Fruit fly (Drosophila melanogaster) whole organism, embryonic: Measurements from ENCODE around the gene CG9008.
A peak's percentile ranks its signal among the peaks of the same experiment; 100 is the strongest.

Experiments
- Atf-2 ChIP-seq: fragments of 200-800 bp; sonication (Bioruptor generic); optimal IDR thresholded peaks from 2 replicates; lab custom pipeline; 2016; ENCODE audit warnings: missing biosample characterization, missing genetic modification characterization
- CG10209 ChIP-seq: fragments of 200-800 bp; sonication (Bioruptor generic); optimal IDR thresholded peaks from 3 replicates; lab custom pipeline; 2017; ENCODE audit warnings: missing biosample characterization, mild to moderate bottlenecking, missing genetic modification characterization, missing genetic modification reagents
- CG11093 ChIP-seq: fragments of 200-800 bp; sonication (Bioruptor generic); IDR thresholded peaks from 3 replicates; pipeline ENCODE4 v1.3.6; 2022; ENCODE audit warnings: missing biosample characterization, missing genetic modification characterization
- CG11504 ChIP-seq: fragments of 200-800 bp; sonication (Bioruptor generic); optimal IDR thresholded peaks from 3 replicates; lab custom pipeline; 2019; ENCODE audit warnings: missing biosample characterization, mild to moderate bottlenecking, missing genetic modification characterization, moderate library complexity
- CG12104 ChIP-seq: fragments of 200-800 bp; sonication (Bioruptor generic); optimal IDR thresholded peaks from 3 replicates; lab custom pipeline; 2016; ENCODE audit warnings: missing biosample characterization, missing genetic modification characterization
- CG12219 ChIP-seq: fragments of 200-800 bp; sonication (Bioruptor generic); optimal IDR thresholded peaks from 3 replicates; lab custom pipeline; 2018; ENCODE audit warnings: missing biosample characterization, mild to moderate bottlenecking, missing genetic modification characterization
- CG12391 ChIP-seq: fragments of 200-800 bp; sonication (Bioruptor generic); optimal IDR thresholded peaks from 3 replicates; lab custom pipeline; 2018; ENCODE audit warnings: missing biosample characterization, mild to moderate bottlenecking, missing genetic modification characterization, moderate library complexity
- CG1603 ChIP-seq: fragments of 200-800 bp; sonication (Bioruptor generic); optimal IDR thresholded peaks from 2 replicates; lab custom pipeline; 2019; ENCODE audit warnings: missing biosample characterization, mild to moderate bottlenecking, missing genetic modification characterization, moderate library complexity
- CG17612 ChIP-seq: fragments of 200-800 bp; sonication (Bioruptor generic); IDR thresholded peaks from 2 replicates; pipeline ENCODE4 v1.3.6; 2022; ENCODE audit warnings: missing biosample characterization, missing genetic modification characterization
- CG1832 ChIP-seq: fragments of 200-800 bp; sonication (Bioruptor generic); optimal IDR thresholded peaks from 2 replicates; lab custom pipeline; 2017; ENCODE audit warnings: missing biosample characterization, mild to moderate bottlenecking, missing genetic modification characterization, inconsistent platforms
- CG3065 ChIP-seq: fragments of 200-800 bp; sonication (Bioruptor generic); optimal IDR thresholded peaks from 2 replicates; lab custom pipeline; 2016; ENCODE audit warnings: missing biosample characterization, missing genetic modification characterization
- CG3407 ChIP-seq: fragments of 200-800 bp; sonication (Bioruptor generic); optimal IDR thresholded peaks from 2 replicates; lab custom pipeline; 2018; ENCODE audit warnings: missing biosample characterization, mild to moderate bottlenecking, missing genetic modification characterization
- CG3838 ChIP-seq: fragments of 200-800 bp; sonication (Bioruptor generic); optimal IDR thresholded peaks from 3 replicates; lab custom pipeline; 2016; ENCODE audit warnings: missing biosample characterization, missing genetic modification characterization
- CG6654 ChIP-seq: fragments of 200-800 bp; sonication (Bioruptor generic); optimal IDR thresholded peaks from 2 replicates; lab custom pipeline; 2017; ENCODE audit warnings: missing biosample characterization, mild to moderate bottlenecking, missing genetic modification characterization
- CG6683 ChIP-seq: fragments of 200-800 bp; sonication (Bioruptor generic); optimal IDR thresholded peaks from 2 replicates; lab custom pipeline; 2017; ENCODE audit warnings: missing biosample characterization, mild to moderate bottlenecking, missing genetic modification characterization, missing genetic modification reagents
- CG6765 ChIP-seq: fragments of 200-800 bp; sonication (Bioruptor generic); optimal IDR thresholded peaks from 3 replicates; lab custom pipeline; 2017; ENCODE audit warnings: missing biosample characterization, mild to moderate bottlenecking, missing genetic modification characterization
- CG7372 ChIP-seq: fragments of 200-800 bp; sonication (Bioruptor generic); IDR thresholded peaks from 2 replicates; pipeline ENCODE4 v1.3.6; 2022; ENCODE audit warnings: missing biosample characterization, missing genetic modification characterization
- CG7745 ChIP-seq: fragments of 200-800 bp; sonication (Bioruptor generic); optimal IDR thresholded peaks from 2 replicates; lab custom pipeline; 2018; ENCODE audit warnings: missing biosample characterization, mild to moderate bottlenecking, missing genetic modification characterization, moderate library complexity
- CG8290 ChIP-seq, 3 experiments: fragments of 200-800 bp; sonication (Bioruptor generic); optimal IDR thresholded peaks; 2 replicates each; lab custom pipeline; 2016 to 2019; ENCODE audit warnings: missing biosample characterization in 3 of 3, missing genetic modification characterization in 3 of 3, mild to moderate bottlenecking in 2 of 3, moderate library complexity in 1 of 3
- CHES-1-like ChIP-seq: fragments of 200-800 bp; sonication (Bioruptor generic); optimal IDR thresholded peaks from 2 replicates; lab custom pipeline; 2016; ENCODE audit warnings: missing biosample characterization, missing genetic modification characterization
- Dbx ChIP-seq: fragments of 200-800 bp; sonication (Bioruptor generic); IDR thresholded peaks from 3 replicates; pipeline ENCODE4 v1.3.6; 2022; ENCODE audit warnings: missing biosample characterization, missing genetic modification characterization
- E2f1 ChIP-seq: fragments of 200-800 bp; sonication (Bioruptor generic); IDR thresholded peaks from 2 replicates; pipeline ENCODE4 v1.3.6; 2022; ENCODE audit warnings: missing biosample characterization, missing genetic modification characterization
- Fer1 ChIP-seq: fragments of 200-800 bp; sonication (Bioruptor generic); optimal IDR thresholded peaks from 2 replicates; lab custom pipeline; 2017; ENCODE audit warnings: missing biosample characterization, mild to moderate bottlenecking, missing genetic modification characterization
- Fer2 ChIP-seq: fragments of 200-800 bp; sonication (Bioruptor generic); optimal IDR thresholded peaks from 2 replicates; lab custom pipeline; 2018; ENCODE audit warnings: missing biosample characterization, mild to moderate bottlenecking, missing genetic modification characterization, moderate library complexity
- Hr3 ChIP-seq: fragments of 200-800 bp; sonication (Bioruptor generic); optimal IDR thresholded peaks from 3 replicates; lab custom pipeline; 2016; ENCODE audit warnings: missing biosample characterization, missing genetic modification characterization
- NC2β ChIP-seq: fragments of 200-800 bp; sonication (Bioruptor generic); optimal IDR thresholded peaks from 2 replicates; lab custom pipeline; 2016; ENCODE audit warnings: missing biosample characterization, missing genetic modification characterization
- Oaz ChIP-seq: fragments of 200-800 bp; sonication (Bioruptor generic); IDR thresholded peaks from 2 replicates; pipeline ENCODE4 v1.3.6; 2022; ENCODE audit warnings: missing biosample characterization, missing genetic modification characterization
- Ravus ChIP-seq: fragments of 200-800 bp; sonication (Bioruptor generic); IDR thresholded peaks from 2 replicates; pipeline ENCODE4 v1.3.6; 2022; ENCODE audit warnings: missing biosample characterization, missing genetic modification characterization
- Sox100B ChIP-seq: fragments of 200-800 bp; sonication (Bioruptor generic); optimal IDR thresholded peaks from 3 replicates; lab custom pipeline; 2018; ENCODE audit warnings: missing biosample characterization, mild to moderate bottlenecking, missing genetic modification characterization
- TFAM ChIP-seq: fragments of 200-800 bp; sonication (Bioruptor generic); optimal IDR thresholded peaks from 2 replicates; lab custom pipeline; 2017; ENCODE audit warnings: missing biosample characterization, missing genetic modification characterization, inconsistent platforms
- abd-A ChIP-seq: fragments of 200-800 bp; sonication (Bioruptor generic); optimal IDR thresholded peaks from 3 replicates; lab custom pipeline; 2019; ENCODE audit warnings: missing biosample characterization, mild to moderate bottlenecking, missing genetic modification characterization, moderate library complexity
- al ChIP-seq: fragments of 200-800 bp; sonication (Bioruptor generic); IDR thresholded peaks from 2 replicates; pipeline ENCODE4 v1.3.6; 2022; ENCODE audit warnings: missing biosample characterization, missing genetic modification characterization
- crc ChIP-seq: fragments of 200-800 bp; sonication (Bioruptor generic); optimal IDR thresholded peaks from 2 replicates; lab custom pipeline; 2016; ENCODE audit warnings: missing biosample characterization, missing genetic modification characterization
- dati ChIP-seq: fragments of 200-800 bp; sonication (Bioruptor generic); IDR thresholded peaks from 2 replicates; pipeline ENCODE4 v1.3.6; 2022; ENCODE audit warnings: missing biosample characterization, missing genetic modification characterization
- emc ChIP-seq: fragments of 200-800 bp; sonication (Bioruptor generic); optimal IDR thresholded peaks from 2 replicates; lab custom pipeline; 2016; ENCODE audit warnings: missing biosample characterization, missing genetic modification characterization
- fu2 ChIP-seq: fragments of 200-800 bp; sonication (Bioruptor generic); optimal IDR thresholded peaks from 2 replicates; lab custom pipeline; 2016; ENCODE audit warnings: missing biosample characterization, missing genetic modification characterization
- grn ChIP-seq: fragments of 200-800 bp; sonication (Bioruptor generic); optimal IDR thresholded peaks from 3 replicates; lab custom pipeline; 2017; ENCODE audit warnings: missing biosample characterization, missing genetic modification characterization
- gsb-n ChIP-seq: fragments of 200-800 bp; sonication (Bioruptor generic); optimal IDR thresholded peaks from 3 replicates; lab custom pipeline; 2018; ENCODE audit warnings: missing biosample characterization, mild to moderate bottlenecking, missing genetic modification characterization
- kay ChIP-seq: fragments of 200-800 bp; sonication (Bioruptor generic); optimal IDR thresholded peaks from 2 replicates; lab custom pipeline; 2016; ENCODE audit warnings: missing biosample characterization, missing genetic modification characterization
- luna ChIP-seq: fragments of 200-800 bp; sonication (Bioruptor generic); optimal IDR thresholded peaks from 2 replicates; lab custom pipeline; 2016; ENCODE audit warnings: missing biosample characterization, missing genetic modification characterization
- nerfin-1 ChIP-seq: fragments of 200-800 bp; sonication (Bioruptor generic); optimal IDR thresholded peaks from 3 replicates; lab custom pipeline; 2019; ENCODE audit warnings: missing biosample characterization, mild to moderate bottlenecking, missing genetic modification characterization, moderate library complexity
- onecut ChIP-seq: fragments of 200-800 bp; sonication (Bioruptor generic); IDR thresholded peaks from 2 replicates; pipeline ENCODE4 v1.3.6; 2022; ENCODE audit warnings: missing biosample characterization, missing genetic modification characterization
- pb ChIP-seq: fragments of 200-800 bp; sonication (Bioruptor generic); optimal IDR thresholded peaks from 3 replicates; lab custom pipeline; 2016; ENCODE audit warnings: missing biosample characterization, missing genetic modification characterization
- pfk ChIP-seq: fragments of 200-800 bp; sonication (Bioruptor generic); optimal IDR thresholded peaks from 2 replicates; lab custom pipeline; 2018; ENCODE audit warnings: missing biosample characterization, mild to moderate bottlenecking, missing genetic modification characterization, moderate library complexity
- ranshi ChIP-seq: fragments of 200-800 bp; sonication (Bioruptor generic); IDR thresholded peaks from 2 replicates; pipeline ENCODE4 v1.3.6; 2022; ENCODE audit warnings: missing biosample characterization, missing genetic modification characterization
- row ChIP-seq: fragments of 200-800 bp; sonication (Bioruptor generic); IDR thresholded peaks from 3 replicates; pipeline ENCODE4 v1.3.6; 2022; ENCODE audit warnings: missing biosample characterization, missing genetic modification characterization
- ssp ChIP-seq: fragments of 200-800 bp; sonication (Bioruptor generic); IDR thresholded peaks from 2 replicates; pipeline ENCODE4 v1.3.6; 2022; ENCODE audit warnings: missing biosample characterization, missing genetic modification characterization
- toy ChIP-seq: fragments of 200-800 bp; sonication (Bioruptor generic); IDR thresholded peaks from 2 replicates; pipeline ENCODE4 v1.3.6; 2022; ENCODE audit warnings: missing biosample characterization, missing genetic modification characterization
- zen ChIP-seq: fragments of 200-800 bp; sonication (Bioruptor generic); optimal IDR thresholded peaks from 3 replicates; lab custom pipeline; 2018; ENCODE audit warnings: missing biosample characterization, mild to moderate bottlenecking, missing genetic modification characterization, moderate library complexity

The CG9008 gene

DNA sequence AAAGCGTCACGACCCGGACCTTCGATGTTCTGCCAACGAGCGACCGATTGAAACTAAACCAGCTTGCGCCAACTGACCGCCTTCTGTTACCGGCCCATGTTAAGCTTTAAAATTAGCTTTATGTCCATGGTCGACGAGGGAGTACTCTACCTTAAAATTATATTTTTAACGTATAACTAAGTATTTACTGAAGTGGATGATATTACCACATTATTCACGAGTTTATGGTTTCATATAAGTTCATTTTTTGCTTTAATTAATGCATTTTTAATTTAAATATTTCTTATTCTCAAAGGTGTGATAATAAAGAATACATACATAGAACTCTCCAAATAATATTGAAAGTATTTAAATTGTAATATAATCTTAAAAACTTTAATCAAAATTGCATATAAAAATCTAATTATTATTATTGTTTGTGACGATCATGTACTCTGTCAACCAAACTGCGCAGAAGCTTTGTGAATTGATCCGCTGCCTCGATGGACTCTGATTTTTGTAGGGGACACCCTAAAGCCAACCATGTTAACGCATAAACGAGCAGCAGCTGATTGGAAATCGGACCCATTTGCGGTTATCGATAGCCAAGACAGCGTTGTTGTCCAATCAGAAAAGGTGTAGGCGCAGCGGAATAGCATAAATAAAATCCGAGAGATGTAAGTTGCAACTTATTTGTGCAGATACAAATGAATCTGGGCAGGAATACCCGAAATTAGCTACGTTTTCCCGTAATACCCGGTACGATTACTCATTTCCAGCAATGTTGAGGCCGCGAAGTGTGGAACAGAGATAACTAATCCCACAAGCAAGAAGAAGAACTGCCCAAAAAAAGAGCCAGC lies at the start of gene CG9008, which contains the start of gene p38b (continued):
- TF ChIP-seq TFAM (GFP tag; lab: Kevin White, UChicago) (no peak), fu2 (GFP tag; lab: Kevin White, UChicago) (no peak), pb (GFP tag; lab: Kevin White, UChicago) (no peak), toy (GFP tag; lab: Robert Waterston, UW) (0 out of 2 replicates have a peak, but pooled peaks have one; percentile 20), CG3065 (GFP tag; lab: Kevin White, UChicago) (peak; percentile 27), CG11093 (GFP tag; lab: Robert Waterston, UW) (0 out of 3 replicates have a peak, but pooled peaks have one; percentile 32), zen (tag; lab: Kevin White, UChicago) (peak; percentile 44), CG12219 (GFP tag; lab: Kevin White, UChicago) (peak; percentile 40), abd-A (no peak), al (GFP tag; lab: Robert Waterston, UW) (0 out of 2 replicates have a peak, but pooled peaks have one; percentile 46), grn (GFP tag; lab: Kevin White, UChicago) (peak; percentile 13), crc (GFP tag; lab: Kevin White, UChicago) (no peak), CG3838 (no peak), CG10209 (GFP tag; lab: Kevin White, UChicago) (peak; percentile 88), CG1603 (peak; percentile 40), CHES-1-like (no peak), dati (GFP tag; lab: Robert Waterston, UW) (no peak), luna (no peak), Oaz (GFP tag; lab: Robert Waterston, UW) (0 out of 2 replicates have a peak, but pooled peaks have one; percentile 25), Fer2 (tag; lab: Kevin White, UChicago) (peak; percentile 69), CG17612 (GFP tag; lab: Robert Waterston, UW) (no peak), Fer1 (GFP tag; lab: Kevin White, UChicago) (peak; percentile 83), row (GFP tag; lab: Robert Waterston, UW) (peak; percentile 93), CG3407 (GFP tag; lab: Kevin White, UChicago) (peak; percentile 56), Ravus (GFP tag; lab: Robert Waterston, UW) (no peak), Sox100B (GFP tag; lab: Kevin White, UChicago) (peak; percentile 94), ssp (GFP tag; lab: Robert Waterston, UW) (peak; percentile 63), CG1832 (GFP tag; lab: Kevin White, UChicago) (no peak), E2f1 (peak; percentile 60), NC2β (no peak), CG7372 (no peak; the same call in 1 of the 2 replicates), CG6654 (GFP tag; lab: Kevin White, UChicago) (peak; percentile 64), ranshi (GFP tag; lab: Robert Waterston, UW) (no peak; the same call in 1 of the 2 replicates), CG12104 (peak; percentile 90), CG11504 (tag; lab: Kevin White, UChicago) (peak; percentile 92), Dbx (peak; percentile 72), Hr3 (peak; percentile 84), CG6765 (GFP tag; lab: Kevin White, UChicago) (peak; percentile 75), gsb-n (tag; lab: Kevin White, UChicago) (peak; percentile 77), Atf-2 (GFP tag; lab: Kevin White, UChicago) (no peak), CG6683 (GFP tag; lab: Kevin White, UChicago) (peak; percentile 79), CG7745 (no peak), emc (GFP tag; lab: Kevin White, UChicago) (no peak), pfk (peak; percentile 10), nerfin-1 (tag; lab: Kevin White, UChicago) (peak; percentile 76), CG8290 (GFP tag; optimal IDR thresholded peaks at IDR 0.05; lab: Kevin White, UChicago) (peak; percentile 31), CG8290 (tag; optimal IDR thresholded peaks at IDR 0.05; lab: Kevin White, UChicago) (peak in 1 of 2 experiments; percentile 74), CG12391 (tag; lab: Kevin White, UChicago) (peak; percentile 90), kay (peak; percentile 42), onecut (GFP tag; lab: Robert Waterston, UW) (peak; percentile 48; the same call in 1 of the 2 replicates)
